Worm (Caenorhabditis elegans): ENCODE results near the gene ugt-3.

- TF ChIP-seq ama-1 (optimal IDR thresholded peaks at IDR 0.05) (no peak), flt-1 (GFP tag; IDR thresholded peaks at IDR 0.05) (no peak), ets-7 (tag; optimal IDR thresholded peaks at IDR 0.05) (no peak), tbx-37 (GFP tag; conservative IDR thresholded peaks at IDR 0.05) (no peak), hmbx-1 (tag; optimal IDR thresholded peaks at IDR 0.05) (no peak), ceh-13 (GFP tag; optimal IDR thresholded peaks at IDR 0.05) (no peak), F13C5.2 (tag; optimal IDR thresholded peaks at IDR 0.05) (no peak), pes-1 (GFP tag; IDR thresholded peaks at IDR 0.05) (no peak), B0310.2 (tag; optimal IDR thresholded peaks at IDR 0.05) (no peak), scrt-1 (GFP tag; IDR thresholded peaks at IDR 0.05) (no peak), tra-4 (tag; optimal IDR thresholded peaks at IDR 0.05) (no peak), hnd-1 (tag; optimal IDR thresholded peaks at IDR 0.05) (no peak), hmg-4 (GFP tag; optimal IDR thresholded peaks at IDR 0.05) (no peak), ceh-36 (tag; optimal IDR thresholded peaks at IDR 0.05) (no peak)
Observed at ce11 chrV:12818486-12818885, 18.4 kb upstream of the ugt-3 start.

All from whole organism, early embryonic.